Worm (Caenorhabditis elegans) whole organism, L4/young adult: ENCODE data around the gene clec-221.

Experiments
- W03F9.2 ChIP-seq: fragments of 150-350 bp; optimal IDR thresholded peaks from 2 replicates; lab custom pipeline; 2014; ENCODE audit warnings: missing biosample characterization, missing genetic modification characterization
- dao-5 ChIP-seq: sonication (generic microtip); optimal IDR thresholded peaks from 2 replicates; lab custom pipeline; 2016; ENCODE audit warnings: missing genotype, missing genetic modification characterization, moderate library complexity, missing compliant biosample characterization
- him-1 ChIP-seq: sonication (generic microtip); optimal IDR thresholded peaks from 2 replicates; lab custom pipeline; 2016; ENCODE audit warnings: missing genotype, missing genetic modification reagents, missing genetic modification characterization, missing compliant biosample characterization

ce11 chrV:10909959-10910358 lies 44.3 kb downstream of the clec-221 start:
- TF ChIP-seq him-1 (tag; lab: Kevin White, UChicago) = no peak
- TF ChIP-seq W03F9.2 (tag; lab: Kevin White, UChicago) = no peak
- TF ChIP-seq dao-5 = no peak
